Fruit fly (Drosophila melanogaster) whole organism, embryonic: ENCODE measurements around the gene Tcs4.
A peak's percentile ranks its signal among the peaks of the same experiment; 100 is the strongest.

Source experiments
- Adf1 ChIP-seq: fragments of 200-800 bp; sonication (Bioruptor generic); IDR thresholded peaks from 2 replicates; pipeline ENCODE4 v1.3.6; 2022; ENCODE audit warnings: missing biosample characterization, missing genetic modification characterization
- Antp ChIP-seq: fragments of 200-800 bp; sonication (Bioruptor generic); optimal IDR thresholded peaks from 3 replicates; lab custom pipeline; 2016; ENCODE audit warnings: missing biosample characterization, missing genetic modification characterization
- BEAF-32 ChIP-seq: fragments of 200-800 bp; sonication (Bioruptor generic); optimal IDR thresholded peaks from 3 replicates; lab custom pipeline; 2017; ENCODE audit warnings: missing biosample characterization, missing genetic modification characterization, mild to moderate bottlenecking, moderate library complexity, missing genetic modification reagents
- Blimp-1 ChIP-seq: fragments of 200-800 bp; sonication (Bioruptor generic); optimal IDR thresholded peaks from 3 replicates; lab custom pipeline; 2018; ENCODE audit warnings: missing biosample characterization, missing genetic modification characterization, mild to moderate bottlenecking, moderate library complexity, missing genetic modification reagents
- CG10366 ChIP-seq: fragments of 200-800 bp; sonication (Bioruptor generic); IDR thresholded peaks from 2 replicates; pipeline ENCODE4 v1.3.6; 2022; ENCODE audit warnings: missing biosample characterization, missing genetic modification characterization
- CG10431 ChIP-seq: fragments of 200-800 bp; sonication (Bioruptor generic); optimal IDR thresholded peaks from 3 replicates; lab custom pipeline; 2018; ENCODE audit warnings: missing biosample characterization, mild to moderate bottlenecking, missing genetic modification characterization
- CG12104 ChIP-seq: fragments of 200-800 bp; sonication (Bioruptor generic); optimal IDR thresholded peaks from 3 replicates; lab custom pipeline; 2016; ENCODE audit warnings: missing biosample characterization, missing genetic modification characterization
- CG13296 ChIP-seq: fragments of 200-800 bp; sonication (Bioruptor generic); optimal IDR thresholded peaks from 3 replicates; lab custom pipeline; 2018; ENCODE audit warnings: missing biosample characterization, mild to moderate bottlenecking, missing genetic modification characterization
- CG14050 ChIP-seq: fragments of 200-800 bp; sonication (Bioruptor generic); IDR thresholded peaks from 3 replicates; pipeline ENCODE4 v1.3.6; 2022; ENCODE audit warnings: missing biosample characterization, missing genetic modification characterization
- CG15269 ChIP-seq: fragments of 200-800 bp; sonication (Bioruptor generic); optimal IDR thresholded peaks from 2 replicates; lab custom pipeline; 2018; ENCODE audit warnings: missing biosample characterization, mild to moderate bottlenecking, missing genetic modification characterization, moderate library complexity
- CG17568 ChIP-seq: fragments of 200-800 bp; sonication (Bioruptor generic); optimal IDR thresholded peaks from 2 replicates; lab custom pipeline; 2018; ENCODE audit warnings: missing biosample characterization, mild to moderate bottlenecking, missing genetic modification characterization, moderate library complexity
- CG18764 ChIP-seq: fragments of 200-800 bp; sonication (Bioruptor generic); optimal IDR thresholded peaks from 3 replicates; lab custom pipeline; 2016; ENCODE audit warnings: missing biosample characterization, missing genetic modification characterization
- CG2678 ChIP-seq: fragments of 200-800 bp; sonication (Bioruptor generic); optimal IDR thresholded peaks from 3 replicates; lab custom pipeline; 2019; ENCODE audit warnings: missing biosample characterization, mild to moderate bottlenecking, missing genetic modification characterization, moderate library complexity
- CG3065 ChIP-seq: fragments of 200-800 bp; sonication (Bioruptor generic); optimal IDR thresholded peaks from 2 replicates; lab custom pipeline; 2016; ENCODE audit warnings: missing biosample characterization, missing genetic modification characterization
- CG31224 ChIP-seq: fragments of 200-800 bp; sonication (Bioruptor generic); IDR thresholded peaks from 2 replicates; pipeline ENCODE4 v1.3.6; 2022; ENCODE audit warnings: missing biosample characterization, missing genetic modification characterization
- CG3163 ChIP-seq: fragments of 200-800 bp; sonication (Bioruptor generic); optimal IDR thresholded peaks from 3 replicates; lab custom pipeline; 2016; ENCODE audit warnings: missing biosample characterization, missing genetic modification characterization
- CG34224 ChIP-seq: fragments of 200-800 bp; sonication (Bioruptor generic); IDR thresholded peaks from 3 replicates; pipeline ENCODE4 v1.3.6; 2022; ENCODE audit warnings: missing biosample characterization, missing genetic modification characterization; ENCODE audit not compliant: partially characterized antibody
- CG3847 ChIP-seq: fragments of 200-800 bp; sonication (Bioruptor generic); IDR thresholded peaks from 2 replicates; pipeline ENCODE4 v1.3.6; 2022; ENCODE audit warnings: missing biosample characterization, missing genetic modification characterization
- CG42726 ChIP-seq: fragments of 200-800 bp; sonication (Bioruptor generic); IDR thresholded peaks from 2 replicates; pipeline ENCODE4 v1.3.6; 2022; ENCODE audit warnings: missing biosample characterization, missing genetic modification characterization; ENCODE audit not compliant: partially characterized antibody
- CG4854 ChIP-seq: fragments of 200-800 bp; sonication (Bioruptor generic); optimal IDR thresholded peaks from 2 replicates; lab custom pipeline; 2016; ENCODE audit warnings: missing biosample characterization, missing genetic modification characterization, inconsistent platforms
- CG6689 ChIP-seq: fragments of 200-800 bp; sonication (Bioruptor generic); IDR thresholded peaks from 2 replicates; pipeline ENCODE4 v1.3.6; 2022; ENCODE audit warnings: missing biosample characterization, missing genetic modification characterization
- CG7357 ChIP-seq: fragments of 200-800 bp; sonication (Bioruptor generic); IDR thresholded peaks from 3 replicates; pipeline ENCODE4 v1.3.6; 2022; ENCODE audit warnings: missing biosample characterization, missing genetic modification characterization
- CG7372 ChIP-seq: fragments of 200-800 bp; sonication (Bioruptor generic); IDR thresholded peaks from 2 replicates; pipeline ENCODE4 v1.3.6; 2022; ENCODE audit warnings: missing biosample characterization, missing genetic modification characterization
- CG7963 ChIP-seq: fragments of 200-800 bp; sonication (Bioruptor generic); IDR thresholded peaks from 3 replicates; pipeline ENCODE4 v1.3.6; 2022; ENCODE audit warnings: missing biosample characterization, missing genetic modification characterization; ENCODE audit not compliant: partially characterized antibody
- CG8388 ChIP-seq: fragments of 200-800 bp; sonication (Bioruptor generic); optimal IDR thresholded peaks from 2 replicates; lab custom pipeline; 2019; ENCODE audit warnings: missing biosample characterization, mild to moderate bottlenecking, missing genetic modification characterization, moderate library complexity
- CG9727 ChIP-seq: fragments of 200-800 bp; sonication (Bioruptor generic); optimal IDR thresholded peaks from 3 replicates; lab custom pipeline; 2017; ENCODE audit warnings: missing biosample characterization, mild to moderate bottlenecking, missing genetic modification characterization
- CG9876 ChIP-seq: fragments of 200-800 bp; sonication (Bioruptor generic); optimal IDR thresholded peaks from 2 replicates; lab custom pipeline; 2016; ENCODE audit warnings: missing biosample characterization, missing genetic modification characterization
- Dbx ChIP-seq: fragments of 200-800 bp; sonication (Bioruptor generic); IDR thresholded peaks from 3 replicates; pipeline ENCODE4 v1.3.6; 2022; ENCODE audit warnings: missing biosample characterization, missing genetic modification characterization
- Ets65A ChIP-seq: fragments of 200-800 bp; sonication (Bioruptor generic); peaks from one replicate; lab custom pipeline; 2016; ENCODE audit warnings: missing biosample characterization, missing genetic modification characterization
- Fer3 ChIP-seq: fragments of 200-800 bp; sonication (Bioruptor generic); optimal IDR thresholded peaks from 2 replicates; lab custom pipeline; 2018; ENCODE audit warnings: missing biosample characterization, mild to moderate bottlenecking, missing genetic modification characterization, moderate library complexity
- H15 ChIP-seq: fragments of 200-800 bp; sonication (Bioruptor generic); IDR thresholded peaks from 3 replicates; pipeline ENCODE4 v1.3.6; 2022; ENCODE audit warnings: missing biosample characterization, missing genetic modification characterization
- HLHmδ ChIP-seq: fragments of 200-800 bp; sonication (Bioruptor generic); optimal IDR thresholded peaks from 2 replicates; lab custom pipeline; 2018; ENCODE audit warnings: missing biosample characterization, mild to moderate bottlenecking, missing genetic modification characterization, moderate library complexity
- Hr3 ChIP-seq: fragments of 200-800 bp; sonication (Bioruptor generic); optimal IDR thresholded peaks from 3 replicates; lab custom pipeline; 2016; ENCODE audit warnings: missing biosample characterization, missing genetic modification characterization
- PHDP ChIP-seq: fragments of 200-800 bp; sonication (Bioruptor generic); optimal IDR thresholded peaks from 3 replicates; lab custom pipeline; 2018; ENCODE audit warnings: missing biosample characterization, mild to moderate bottlenecking, missing genetic modification characterization, moderate library complexity
- chinmo ChIP-seq: fragments of 200-800 bp; sonication (Bioruptor generic); IDR thresholded peaks from 4 replicates; pipeline ENCODE4 v1.3.6; 2022; ENCODE audit warnings: missing biosample characterization, missing genetic modification characterization; ENCODE audit not compliant: partially characterized antibody
- chn ChIP-seq: fragments of 200-800 bp; sonication (Bioruptor generic); optimal IDR thresholded peaks from 2 replicates; lab custom pipeline; 2016; ENCODE audit warnings: missing biosample characterization, missing genetic modification characterization
- dm ChIP-seq: fragments of 200-800 bp; sonication (Bioruptor generic); optimal IDR thresholded peaks from 3 replicates; lab custom pipeline; 2016; ENCODE audit warnings: missing biosample characterization, missing genetic modification characterization
- esg ChIP-seq: fragments of 200-800 bp; sonication (Bioruptor generic); conservative IDR thresholded peaks from 2 replicates; pipeline ENCODE4 v1.3.6; 2022; ENCODE audit warnings: missing biosample characterization, missing genetic modification characterization
- ftz-f1 ChIP-seq: fragments of 200-800 bp; sonication (Bioruptor generic); optimal IDR thresholded peaks from 2 replicates; lab custom pipeline; 2016; ENCODE audit warnings: missing biosample characterization, missing genetic modification characterization
- gsb-n ChIP-seq: fragments of 200-800 bp; sonication (Bioruptor generic); optimal IDR thresholded peaks from 3 replicates; lab custom pipeline; 2018; ENCODE audit warnings: missing biosample characterization, mild to moderate bottlenecking, missing genetic modification characterization
- ken ChIP-seq: fragments of 200-800 bp; sonication (Bioruptor generic); IDR thresholded peaks from 3 replicates; pipeline ENCODE4 v1.3.6; 2022; ENCODE audit warnings: missing biosample characterization, missing genetic modification characterization
- kni ChIP-seq: fragments of 200-800 bp; sonication (Bioruptor generic); optimal IDR thresholded peaks from 3 replicates; lab custom pipeline; 2017; ENCODE audit warnings: mild to moderate bottlenecking, missing biosample characterization, missing genetic modification reagents, missing genetic modification characterization
- nau ChIP-seq: fragments of 200-800 bp; sonication (Bioruptor generic); optimal IDR thresholded peaks from 3 replicates; lab custom pipeline; 2017; ENCODE audit warnings: missing biosample characterization, mild to moderate bottlenecking, missing genetic modification characterization, missing genetic modification reagents
- otp ChIP-seq: fragments of 200-800 bp; sonication (Bioruptor generic); IDR thresholded peaks from 3 replicates; pipeline ENCODE4, ENCODE4 v1.3.6; 2022; ENCODE audit warnings: missing biosample characterization, missing genetic modification characterization
- pho ChIP-seq: fragments of 200-800 bp; sonication (Bioruptor generic); optimal IDR thresholded peaks from 2 replicates; lab custom pipeline; 2016; ENCODE audit warnings: missing biosample characterization, missing genetic modification characterization
- sc ChIP-seq, 3 experiments: fragments of >200 bp in 2 of 3; fragments of 200-800 bp in 1 of 3; sonication (Bioruptor generic) in 1 of 3; optimal IDR thresholded peaks; 2 replicates in 2 of 3; 3 replicates in 1 of 3; lab custom pipeline; 2017; ENCODE audit warnings: mild to moderate bottlenecking in 1 of 3, missing biosample characterization in 1 of 3, missing genetic modification characterization in 1 of 3, missing genetic modification reagents in 1 of 3
- so ChIP-seq: fragments of 200-800 bp; sonication (Bioruptor generic); IDR thresholded peaks from 3 replicates; pipeline ENCODE4 v1.3.6; 2022; ENCODE audit warnings: missing biosample characterization, missing genetic modification characterization
- twi ChIP-seq: fragments of 200-800 bp; optimal IDR thresholded peaks from 2 replicates; lab custom pipeline; 2019; ENCODE audit warnings: missing biosample characterization, mild to moderate bottlenecking, missing genetic modification characterization, moderate library complexity
- vnd ChIP-seq: fragments of 200-800 bp; sonication (Bioruptor generic); IDR thresholded peaks from 3 replicates; pipeline ENCODE4 v1.3.6; 2022; ENCODE audit warnings: missing biosample characterization, missing genetic modification characterization; ENCODE audit not compliant: partially characterized antibody

Gene Tcs4

dm6 chrX:19666991-19667409 is 34.6 kb downstream of the Tcs4 start, which contains the start of gene Zw (continued):
- TF ChIP-seq HLHmδ (GFP tag; lab: Kevin White, UChicago): peak; percentile 54
- TF ChIP-seq Dbx (GFP tag; lab: Robert Waterston, UW): peak; percentile 58; the same call in 2 of the 3 replicates
- no peak for TF ChIP-seq Blimp-1 (GFP tag; lab: Kevin White, UChicago)
- TF ChIP-seq Adf1 (GFP tag; lab: Robert Waterston, UW): peak; percentile 83
- peak; percentile 46; the same call in 1 of the 3 replicates for TF ChIP-seq CG7357
- TF ChIP-seq CG12104 (GFP tag; lab: Kevin White, UChicago): no peak
- peak; percentile 55 for TF ChIP-seq CG3847 (GFP tag; lab: Robert Waterston, UW)
- TF ChIP-seq Ets65A (GFP tag; lab: Kevin White, UChicago): peak; percentile 80
- no peak for TF ChIP-seq CG3065 (GFP tag; lab: Kevin White, UChicago)
- TF ChIP-seq PHDP (tag; lab: Kevin White, UChicago): peak; percentile 19
- peak; percentile 53; the same call in 1 of the 3 replicates for TF ChIP-seq H15 (GFP tag; lab: Robert Waterston, UW)
- no peak for TF ChIP-seq sc (optimal IDR thresholded peaks at IDR 0.05; lab: Kevin White, UChicago)
- TF ChIP-seq sc (GFP tag; optimal IDR thresholded peaks at IDR 0.05; lab: Kevin White, UChicago): no peak
- peak; percentile 49; the same call in 1 of the 2 replicates for TF ChIP-seq CG6689 (GFP tag; lab: Robert Waterston, UW)
- 0 out of 3 replicates have a peak, but pooled peaks have one; percentile 37 for TF ChIP-seq vnd (GFP tag; lab: Robert Waterston, UW)
- peak; percentile 25 for TF ChIP-seq kni (GFP tag; lab: Kevin White, UChicago)
- TF ChIP-seq chn (GFP tag; lab: Kevin White, UChicago): peak; percentile 51
- TF ChIP-seq CG15269 (tag; lab: Kevin White, UChicago): peak; percentile 52
- peak; percentile 55; the same call in 1 of the 3 replicates for TF ChIP-seq ken
- TF ChIP-seq CG18764 (GFP tag; lab: Kevin White, UChicago): peak; percentile 11
- TF ChIP-seq CG7963 (GFP tag; lab: Robert Waterston, UW): no peak
- peak; percentile 48 for TF ChIP-seq Fer3
- TF ChIP-seq CG34224 (GFP tag; lab: Robert Waterston, UW): peak; percentile 26; the same call in 1 of the 3 replicates
- TF ChIP-seq Hr3 (GFP tag; lab: Kevin White, UChicago): peak; percentile 25
- TF ChIP-seq pho (GFP tag; lab: Kevin White, UChicago): no peak
- no peak for TF ChIP-seq nau (GFP tag; lab: Kevin White, UChicago)
- peak; percentile 35 for TF ChIP-seq Antp
- TF ChIP-seq CG7372: 0 out of 2 replicates have a peak, but pooled peaks have one; percentile 34
- TF ChIP-seq CG10366: peak; percentile 52
- no peak for TF ChIP-seq CG9727 (GFP tag; lab: Kevin White, UChicago)
- TF ChIP-seq CG42726 (GFP tag; lab: Robert Waterston, UW): no peak
- no peak for TF ChIP-seq BEAF-32 (GFP tag; lab: Kevin White, UChicago)
- no peak for TF ChIP-seq CG10431
- TF ChIP-seq twi (tag; lab: Kevin White, UChicago): peak; percentile 36
- peak; percentile 5 for TF ChIP-seq dm (GFP tag; lab: Kevin White, UChicago)
- peak; percentile 48 for TF ChIP-seq esg (GFP tag; lab: Robert Waterston, UW)
- TF ChIP-seq ftz-f1 (GFP tag; lab: Kevin White, UChicago): no peak
- no peak for TF ChIP-seq gsb-n
- TF ChIP-seq otp (GFP tag; lab: Robert Waterston, UW): 0 out of 3 replicates have a peak, but pooled peaks have one; percentile 40
- TF ChIP-seq so (GFP tag; lab: Robert Waterston, UW): 0 out of 3 replicates have a peak, but pooled peaks have one; percentile 37
- TF ChIP-seq CG3163 (GFP tag; lab: Kevin White, UChicago): no peak
- no peak for TF ChIP-seq CG14050 (GFP tag; lab: Robert Waterston, UW)
- no peak for TF ChIP-seq CG17568 (GFP tag; lab: Kevin White, UChicago)
- no peak for TF ChIP-seq CG9876
- peak; percentile 95 for TF ChIP-seq chinmo (GFP tag; lab: Robert Waterston, UW)
- no peak for TF ChIP-seq CG4854 (GFP tag; lab: Kevin White, UChicago)
- TF ChIP-seq CG8388 (GFP tag; lab: Kevin White, UChicago): no peak
- TF ChIP-seq CG13296: peak; percentile 28
- peak; percentile 57 for TF ChIP-seq CG2678 (tag; lab: Kevin White, UChicago)
- TF ChIP-seq CG31224 (GFP tag; lab: Robert Waterston, UW): 0 out of 2 replicates have a peak, but pooled peaks have one; percentile 38
